Worm (Caenorhabditis elegans) whole organism, midembryonic: ENCODE measurements around the gene akt-1.

Experiments
- T22C8.4 ChIP-seq: fragments of 200-800 bp; sonication (Bioruptor generic); IDR thresholded peaks from 2 replicates; pipeline ENCODE4 v1.3.6; 2022; ENCODE audit warnings: missing genetic modification characterization, missing compliant biosample characterization
- klf-2 ChIP-seq: fragments of 200-800 bp; sonication (Bioruptor generic); conservative IDR thresholded peaks from 2 replicates; pipeline ENCODE4 v1.3.6; 2022; ENCODE audit warnings: missing genetic modification reagents, missing genetic modification characterization, missing compliant biosample characterization
- med-1 ChIP-seq: sonication (generic microtip); optimal IDR thresholded peaks from 2 replicates; lab custom pipeline; 2017; ENCODE audit warnings: missing genetic modification characterization, mild to moderate bottlenecking, missing compliant biosample characterization, antibody characterized with exemption, missing genetic modification reagents; ENCODE audit not compliant: insufficient read depth

DNA sequence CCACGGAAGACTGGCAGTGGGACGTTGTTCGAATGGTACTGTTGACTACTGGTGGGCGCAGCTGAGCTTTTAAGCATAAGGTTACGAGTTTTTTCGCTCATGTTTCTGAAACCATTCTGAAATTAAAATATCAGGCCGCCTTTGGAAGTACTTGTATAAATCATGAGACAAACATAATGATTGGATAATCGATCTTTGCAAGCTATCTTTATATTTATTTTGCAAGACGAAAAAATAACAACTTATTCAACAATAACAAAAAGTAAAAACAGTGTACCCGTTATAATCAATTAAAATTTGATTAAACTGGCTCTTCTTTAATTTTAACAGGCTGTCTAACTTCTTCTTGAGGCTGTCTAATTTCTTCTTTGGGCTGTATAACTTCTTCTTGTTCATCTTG lies 43.2 kb upstream of the akt-1 start, which contains the start of gene ZK856.16:
- TF ChIP-seq klf-2 (GFP tag; lab: Robert Waterston, UW) (no peak), med-1 (GFP tag; lab: Kevin White, UChicago) (no peak), T22C8.4 (GFP tag; lab: Robert Waterston, UW) (no peak)
